Fruit fly (Drosophila melanogaster): ENCODE results near the gene Gp93.
A peak's percentile ranks its signal among the peaks of the same experiment; 100 is the strongest.

The Gp93 gene

dm6 chr3R:27916355-27917019 is 32.0 kb upstream of the Gp93 start, which contains the start of the genes CG5003 and mRpS22 (continued):
- 0 out of 2 replicates have a peak, but pooled peaks have one; percentile 30 for TF ChIP-seq inv (GFP tag; IDR thresholded peaks at IDR 0.05; ENCODE audit: partially characterized antibody)
- no peak for TF ChIP-seq Dip2 (GFP tag; IDR thresholded peaks at IDR 0.05)
- TF ChIP-seq zfh1 (GFP tag; IDR thresholded peaks at IDR 0.05) = peak; percentile 6; the same call in 1 of the 3 replicates
- TF ChIP-seq H15 (GFP tag; IDR thresholded peaks at IDR 0.05) = no peak
- peak; percentile 45 for TF ChIP-seq lab (GFP tag; optimal IDR thresholded peaks at IDR 0.05)
- TF ChIP-seq D19B (GFP tag; optimal IDR thresholded peaks at IDR 0.05) = peak; percentile 45
- no peak for TF ChIP-seq gce (GFP tag; IDR thresholded peaks at IDR 0.05)
- TF ChIP-seq CG18262 (tag; optimal IDR thresholded peaks at IDR 0.05) = peak; percentile 69
- TF ChIP-seq phol (tag; optimal IDR thresholded peaks at IDR 0.05) = peak; percentile 76
- no peak for TF ChIP-seq peb (GFP tag; IDR thresholded peaks at IDR 0.05)
- TF ChIP-seq YL-1 (GFP tag; optimal IDR thresholded peaks at IDR 0.05) = peak; percentile 39
- peak; percentile 47 for TF ChIP-seq ewg (GFP tag; optimal IDR thresholded peaks at IDR 0.05)
- TF ChIP-seq zen (tag; optimal IDR thresholded peaks at IDR 0.05) = peak; percentile 48
- no peak for TF ChIP-seq CG43689 (GFP tag; IDR thresholded peaks at IDR 0.05)
- no peak for TF ChIP-seq hkb (optimal IDR thresholded peaks at IDR 0.05)
- no peak for TF ChIP-seq hkb (GFP tag; IDR thresholded peaks at IDR 0.05)
- TF ChIP-seq Xrp1 (GFP tag; IDR thresholded peaks at IDR 0.05) = peak; percentile 45; the same call in 1 of the 2 replicates
- TF ChIP-seq trh (GFP tag; optimal IDR thresholded peaks at IDR 0.05) = no peak
- TF ChIP-seq Scr (GFP tag; IDR thresholded peaks at IDR 0.05; ENCODE audit: partially characterized antibody) = peak; percentile 48; the same call in 1 of the 2 replicates
- TF ChIP-seq luna (GFP tag; optimal IDR thresholded peaks at IDR 0.05) = no peak
- TF ChIP-seq BtbVII (GFP tag; optimal IDR thresholded peaks at IDR 0.05) = peak; percentile 47
- no peak for TF ChIP-seq ara (GFP tag; IDR thresholded peaks at IDR 0.05)
- peak; percentile 75 for TF ChIP-seq CG13775 (GFP tag; optimal IDR thresholded peaks at IDR 0.05)
- TF ChIP-seq CG12071 (GFP tag; optimal IDR thresholded peaks at IDR 0.05) = no peak
- peak; percentile 55 for TF ChIP-seq kay (GFP tag; optimal IDR thresholded peaks at IDR 0.05)
- no peak for TF ChIP-seq CG11560 (tag; IDR thresholded peaks at IDR 0.05)
- no peak for TF ChIP-seq Stat92E (GFP tag; optimal IDR thresholded peaks at IDR 0.05)
- peak; percentile 46 for TF ChIP-seq Fer3 (tag; optimal IDR thresholded peaks at IDR 0.05)
- peak; percentile 21 for TF ChIP-seq CG5245 (GFP tag; optimal IDR thresholded peaks at IDR 0.05)
- TF ChIP-seq ken (GFP tag; IDR thresholded peaks at IDR 0.05) = no peak
- no peak for TF ChIP-seq hb (GFP tag; IDR thresholded peaks at IDR 0.05; ENCODE audit: partially characterized antibody)
- peak; percentile 37; the same call in 1 of the 2 replicates for TF ChIP-seq CG4730 (GFP tag; IDR thresholded peaks at IDR 0.05)
- no peak for TF ChIP-seq ERR (GFP tag; optimal IDR thresholded peaks at IDR 0.05)
- peak; percentile 64 for TF ChIP-seq Hr3 (GFP tag; optimal IDR thresholded peaks at IDR 0.05)
- TF ChIP-seq CG4854 (GFP tag; optimal IDR thresholded peaks at IDR 0.05) = no peak
- peak; percentile 1 for TF ChIP-seq bab2 (GFP tag; optimal IDR thresholded peaks at IDR 0.05)
- TF ChIP-seq CG3995 (GFP tag; optimal IDR thresholded peaks at IDR 0.05) = peak; percentile 26
- TF ChIP-seq CG7987 (GFP tag; optimal IDR thresholded peaks at IDR 0.05) = no peak
- no peak for TF ChIP-seq sisA (GFP tag; IDR thresholded peaks at IDR 0.05)
- TF ChIP-seq CG17912 (GFP tag; optimal IDR thresholded peaks at IDR 0.05) = no peak
- TF ChIP-seq CG3281 (GFP tag; optimal IDR thresholded peaks at IDR 0.05) = peak; percentile 69
- TF ChIP-seq Tbp (GFP tag; optimal IDR thresholded peaks at IDR 0.05) = no peak
- peak; percentile 14 for TF ChIP-seq CG8388 (GFP tag; optimal IDR thresholded peaks at IDR 0.05)
- TF ChIP-seq cas (GFP tag; IDR thresholded peaks at IDR 0.05) = 0 out of 2 replicates have a peak, but pooled peaks have one; percentile 8
- TF ChIP-seq CG14965 (GFP tag; optimal IDR thresholded peaks at IDR 0.05; ENCODE audit: borderline replicate concordance) = no peak
- peak; percentile 74 for TF ChIP-seq CG9727 (GFP tag; optimal IDR thresholded peaks at IDR 0.05)
- peak; percentile 88; the same call in 2 of the 3 replicates for TF ChIP-seq CG17361 (GFP tag; IDR thresholded peaks at IDR 0.05)
- TF ChIP-seq en (GFP tag; optimal IDR thresholded peaks at IDR 0.05) = no peak
- TF ChIP-seq CG11093 (GFP tag; IDR thresholded peaks at IDR 0.05) = 0 out of 3 replicates have a peak, but pooled peaks have one; percentile 25
- no peak for TF ChIP-seq sd (tag; optimal IDR thresholded peaks at IDR 0.05)

Data from whole organism, embryonic.